Fruit fly (Drosophila melanogaster) whole organism, wandering third instar larva: Measurements from ENCODE around the gene CG6244.

ENCODE experiments used
- Abd-B ChIP-seq: fragments of >200 bp; optimal IDR thresholded peaks from 2 replicates; lab custom pipeline; 2017; ENCODE audit warnings: missing biosample characterization, missing genetic modification characterization
- CG32264 ChIP-seq: fragments of 200-800 bp; sonication (Bioruptor generic); optimal IDR thresholded peaks from 2 replicates; lab custom pipeline; 2016; ENCODE audit warnings: missing biosample characterization, missing genetic modification characterization
- CG9705 ChIP-seq: fragments of 200-800 bp; sonication (Bioruptor generic); optimal IDR thresholded peaks from 2 replicates; lab custom pipeline; 2018; ENCODE audit warnings: missing biosample characterization, mild to moderate bottlenecking, missing genetic modification characterization
- CrebA ChIP-seq: fragments of 200-800 bp; sonication (Bioruptor generic); optimal IDR thresholded peaks from 2 replicates; lab custom pipeline; 2016; ENCODE audit warnings: missing biosample characterization, mild to moderate bottlenecking, missing genetic modification characterization, borderline replicate concordance
- Dfd ChIP-seq: fragments of >200 bp; optimal IDR thresholded peaks from 2 replicates; lab custom pipeline; 2017; ENCODE audit warnings: missing biosample characterization, missing genetic modification characterization
- Dif ChIP-seq: fragments of 200-275, 200-300 bp; sonication (Bioruptor generic); optimal IDR thresholded peaks from 2 replicates; lab custom pipeline; 2018; ENCODE audit warnings: missing biosample characterization, missing genetic modification characterization; ENCODE audit not compliant: partially characterized antibody
- GATAd ChIP-seq: sonication (Bioruptor generic); optimal IDR thresholded peaks from 2 replicates; lab custom pipeline; 2016; ENCODE audit warnings: missing biosample characterization, missing genetic modification characterization
- HLH106 ChIP-seq: fragments of 200-800 bp; optimal IDR thresholded peaks from 3 replicates; lab custom pipeline; 2019; ENCODE audit warnings: missing biosample characterization, mild to moderate bottlenecking, missing genetic modification characterization, moderate library complexity
- Hnf4 ChIP-seq: fragments of 200-800 bp; sonication (Bioruptor generic); optimal IDR thresholded peaks from 2 replicates; lab custom pipeline; 2016; ENCODE audit warnings: missing biosample characterization, mild to moderate bottlenecking, missing genetic modification characterization
- Hr78 ChIP-seq: fragments of >200 bp; optimal IDR thresholded peaks from 2 replicates; lab custom pipeline; 2017; ENCODE audit warnings: missing biosample characterization, missing genetic modification characterization
- Hr83 ChIP-seq: fragments of 200-300 bp; sonication (Bioruptor generic); optimal IDR thresholded peaks from 2 replicates; lab custom pipeline; 2016; ENCODE audit warnings: missing biosample characterization, mild to moderate bottlenecking, missing genetic modification characterization, moderate library complexity; ENCODE audit not compliant: poor library complexity, severe bottlenecking
- Jra ChIP-seq: sonication (Bioruptor generic); optimal IDR thresholded peaks from 2 replicates; lab custom pipeline; 2016; ENCODE audit warnings: missing biosample characterization, missing genetic modification characterization
- Mio ChIP-seq: sonication (Bioruptor generic); optimal IDR thresholded peaks from 2 replicates; lab custom pipeline; 2016; ENCODE audit warnings: missing biosample characterization, missing genetic modification characterization
- Myc ChIP-seq: fragments of >200 bp; optimal IDR thresholded peaks from 2 replicates; lab custom pipeline; 2017
- N ChIP-seq: fragments of >200 bp; optimal IDR thresholded peaks from 2 replicates; lab custom pipeline; 2018; ENCODE audit warnings: missing biosample characterization, missing external identifiers, missing genetic modification characterization
- OdsH ChIP-seq: fragments of 200-800 bp; sonication (Bioruptor generic); optimal IDR thresholded peaks from 2 replicates; lab custom pipeline; 2016; ENCODE audit warnings: missing biosample characterization, mild to moderate bottlenecking, missing genetic modification characterization
- Rel ChIP-seq, 2 experiments: fragments of 200-800 bp; sonication (Bioruptor generic) in 1 of 2; optimal IDR thresholded peaks; 2 replicates in 1 of 2; 3 replicates in 1 of 2; lab custom pipeline; 2016 to 2019; ENCODE audit warnings: mild to moderate bottlenecking in 2 of 2, missing biosample characterization in 2 of 2, missing genetic modification characterization in 2 of 2, moderate library complexity in 1 of 2
- Sp1 ChIP-seq: fragments of 200-800 bp; sonication (Bioruptor generic); optimal IDR thresholded peaks from 3 replicates; lab custom pipeline; 2019; ENCODE audit warnings: missing biosample characterization, mild to moderate bottlenecking, missing genetic modification characterization, moderate library complexity
- Vsx2 ChIP-seq: fragments of 200-300, 225-300 bp; sonication (Bioruptor generic); optimal IDR thresholded peaks from 2 replicates; lab custom pipeline; 2018; ENCODE audit warnings: missing biosample characterization, missing genetic modification characterization; ENCODE audit not compliant: partially characterized antibody
- br ChIP-seq: fragments of 200-800 bp; sonication (Bioruptor generic); optimal IDR thresholded peaks from 2 replicates; lab custom pipeline; 2016; ENCODE audit warnings: missing biosample characterization, missing genetic modification characterization
- brk ChIP-seq: fragments of 200-800 bp; sonication (Bioruptor generic); optimal IDR thresholded peaks from 2 replicates; lab custom pipeline; 2016; ENCODE audit warnings: missing biosample characterization, mild to moderate bottlenecking, missing genetic modification characterization
- dl ChIP-seq, 2 experiments: fragments of 175-275, 200-275 bp in 1 of 2; fragments of 200-275 bp in 1 of 2; sonication (Bioruptor generic); optimal IDR thresholded peaks; lab custom pipeline; 2018; ENCODE audit warnings: mild to moderate bottlenecking in 2 of 2, missing biosample characterization in 2 of 2, missing genetic modification characterization in 2 of 2, moderate library complexity in 2 of 2; ENCODE audit not compliant: partially characterized antibody in 2 of 2, insufficient read depth in 1 of 2
- dmrt93B ChIP-seq: fragments of 200-800 bp; sonication (Bioruptor generic); optimal IDR thresholded peaks from 2 replicates; lab custom pipeline; 2018; ENCODE audit warnings: missing biosample characterization, mild to moderate bottlenecking, missing genetic modification characterization
- dsf ChIP-seq: sonication (Bioruptor generic); optimal IDR thresholded peaks from 2 replicates; lab custom pipeline; 2016; ENCODE audit warnings: missing biosample characterization, missing genetic modification characterization, borderline replicate concordance
- ey ChIP-seq: fragments of 200-800 bp; sonication (Bioruptor generic); optimal IDR thresholded peaks from 2 replicates; lab custom pipeline; 2016; ENCODE audit warnings: missing biosample characterization, missing genetic modification characterization
- foxo ChIP-seq, 2 experiments: fragments of 200-800 bp; sonication (Bioruptor generic); optimal IDR thresholded peaks; 2 replicates in 1 of 2; 3 replicates in 1 of 2; lab custom pipeline; 2016 to 2017; ENCODE audit warnings: missing biosample characterization in 2 of 2, missing genetic modification characterization in 2 of 2
- fru ChIP-seq: fragments of 200-800 bp; sonication (Bioruptor generic); optimal IDR thresholded peaks from 3 replicates; lab custom pipeline; 2016; ENCODE audit warnings: missing biosample characterization, mild to moderate bottlenecking, missing genetic modification characterization
- h ChIP-seq: fragments of 200-800 bp; sonication (Bioruptor generic); optimal IDR thresholded peaks from 3 replicates; lab custom pipeline; 2016; ENCODE audit warnings: missing biosample characterization, mild to moderate bottlenecking, missing genetic modification characterization
- jim ChIP-seq: fragments of 175-275, 200-325 bp; sonication (Bioruptor generic); optimal IDR thresholded peaks from 2 replicates; lab custom pipeline; 2016; ENCODE audit warnings: missing biosample characterization, mild to moderate bottlenecking, missing genetic modification characterization
- lola ChIP-seq: fragments of >200 bp; optimal IDR thresholded peaks from 2 replicates; lab custom pipeline; 2017; ENCODE audit warnings: missing biosample characterization, missing genetic modification characterization
- pan ChIP-seq: fragments of >200 bp; optimal IDR thresholded peaks from 2 replicates; lab custom pipeline; 2017
- psq ChIP-seq: fragments of 200-800 bp; sonication (Bioruptor generic); optimal IDR thresholded peaks from 3 replicates; lab custom pipeline; 2017; ENCODE audit warnings: missing biosample characterization, mild to moderate bottlenecking, missing genetic modification characterization, moderate library complexity
- rgr ChIP-seq: fragments of 200-800 bp; sonication (Bioruptor generic); optimal IDR thresholded peaks from 3 replicates; lab custom pipeline; 2016; ENCODE audit warnings: missing biosample characterization, mild to moderate bottlenecking, missing genetic modification characterization
- sage ChIP-seq: fragments of 200-800 bp; sonication (Bioruptor generic); optimal IDR thresholded peaks from 2 replicates; lab custom pipeline; 2016; ENCODE audit warnings: missing biosample characterization, mild to moderate bottlenecking, missing genetic modification characterization
- sv ChIP-seq: fragments of 200-800 bp; sonication (Bioruptor generic); optimal IDR thresholded peaks from 3 replicates; lab custom pipeline; 2016; ENCODE audit warnings: missing biosample characterization, missing genetic modification characterization
- tai ChIP-seq: sonication (Bioruptor generic); optimal IDR thresholded peaks from 2 replicates; lab custom pipeline; 2016; ENCODE audit warnings: missing biosample characterization, missing genetic modification characterization
- usp ChIP-seq: fragments of >200 bp; optimal IDR thresholded peaks from 2 replicates; lab custom pipeline; 2017; ENCODE audit warnings: missing biosample characterization, missing genetic modification characterization
- woc ChIP-seq: sonication (Bioruptor generic); optimal IDR thresholded peaks from 2 replicates; lab custom pipeline; 2016; ENCODE audit warnings: missing biosample characterization, mild to moderate bottlenecking, missing genetic modification characterization

The CG6244 gene

DNA sequence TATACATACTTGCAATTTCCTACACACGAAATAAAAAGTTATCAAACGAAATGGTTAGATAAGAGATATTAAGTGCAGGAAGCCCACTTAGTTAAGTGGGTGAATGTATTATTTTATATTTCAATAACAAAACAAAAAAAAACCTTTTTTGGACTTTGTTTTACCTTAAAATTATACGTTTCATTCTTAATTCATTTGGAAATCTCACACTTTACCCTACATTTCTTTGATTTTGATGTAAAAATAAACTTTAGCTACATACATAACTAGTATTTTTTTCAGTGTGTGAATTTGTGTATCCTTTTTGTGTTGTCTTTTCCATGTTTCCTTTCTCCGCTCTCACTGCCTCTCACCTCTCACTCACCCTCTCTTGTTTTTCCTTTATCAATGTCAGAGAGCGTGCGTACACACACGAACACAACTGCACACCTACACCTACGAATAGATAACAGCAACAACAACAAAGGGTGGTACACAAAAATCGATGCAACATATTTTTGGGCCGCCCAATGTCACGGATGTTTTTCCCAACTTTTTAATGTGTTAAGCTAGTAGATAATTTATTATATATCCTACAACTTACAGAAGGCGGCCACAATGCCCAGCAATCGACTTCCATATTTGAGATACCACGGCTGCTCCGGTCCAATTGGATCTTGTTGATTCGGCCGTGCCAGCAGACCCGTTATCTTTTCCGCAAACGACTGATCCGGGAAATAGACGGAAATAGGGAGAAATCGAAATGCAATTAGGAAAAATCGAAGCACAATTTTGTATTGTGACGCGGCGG, 7.4 kb downstream of the CG6244 start:
- TF ChIP-seq Jra (GFP tag; lab: Kevin White, UChicago) (peak; percentile 2), jim (GFP tag; lab: Kevin White, UChicago) (no peak), Myc (lab: Kevin White, UChicago) (no peak), h (GFP tag; lab: Kevin White, UChicago) (peak; percentile 89), CG32264 (GFP tag; lab: Kevin White, UChicago) (peak; percentile 45), sv (GFP tag; lab: Kevin White, UChicago) (peak; percentile 23), brk (GFP tag; lab: Kevin White, UChicago) (peak; percentile 89), Hr78 (GFP tag; lab: Kevin White, UChicago) (no peak), dl (GFP tag; optimal IDR thresholded peaks at IDR 0.05; lab: Kevin White, UChicago; ENCODE audit: insufficient read depth in 1 of 2, partially characterized antibody in 2 of 2) (peak in 1 of 2 experiments; percentile 75), Abd-B (GFP tag; lab: Kevin White, UChicago) (no peak), dsf (no peak), Vsx2 (GFP tag; lab: Kevin White, UChicago) (no peak), pan (no peak), HLH106 (tag; lab: Kevin White, UChicago) (peak; percentile 73), foxo (GFP tag; optimal IDR thresholded peaks at IDR 0.05; lab: Kevin White, UChicago) (peak in 1 of 2 experiments; percentile 93), Hr83 (GFP tag; lab: Kevin White, UChicago) (no peak), lola (no peak), Sp1 (GFP tag; lab: Kevin White, UChicago) (peak; percentile 83), CrebA (GFP tag; lab: Kevin White, UChicago) (no peak), tai (GFP tag; lab: Kevin White, UChicago) (peak; percentile 69), Mio (GFP tag; lab: Kevin White, UChicago) (no peak), ey (GFP tag; lab: Kevin White, UChicago) (peak; percentile 86), GATAd (GFP tag; lab: Kevin White, UChicago) (peak; percentile 64), Hnf4 (peak; percentile 79), sage (GFP tag; lab: Kevin White, UChicago) (peak; percentile 39), Dfd (GFP tag; lab: Kevin White, UChicago) (peak; percentile 76), Dif (GFP tag; lab: Kevin White, UChicago) (peak; percentile 69), usp (GFP tag; lab: Kevin White, UChicago) (no peak), psq (GFP tag; lab: Kevin White, UChicago) (peak; percentile 95), fru (GFP tag; lab: Kevin White, UChicago) (peak; percentile 90), rgr (peak; percentile 90), OdsH (GFP tag; lab: Kevin White, UChicago) (peak; percentile 90), dmrt93B (GFP tag; lab: Kevin White, UChicago) (no peak), Rel (GFP tag; optimal IDR thresholded peaks at IDR 0.05; lab: Kevin White, UChicago) (no peak), Rel (tag; optimal IDR thresholded peaks at IDR 0.05; lab: Kevin White, UChicago) (no peak), woc (GFP tag; lab: Kevin White, UChicago) (peak; percentile 69), CG9705 (peak; percentile 17), br (GFP tag; lab: Kevin White, UChicago) (peak; percentile 74), N (peak; percentile 6)

DNA sequence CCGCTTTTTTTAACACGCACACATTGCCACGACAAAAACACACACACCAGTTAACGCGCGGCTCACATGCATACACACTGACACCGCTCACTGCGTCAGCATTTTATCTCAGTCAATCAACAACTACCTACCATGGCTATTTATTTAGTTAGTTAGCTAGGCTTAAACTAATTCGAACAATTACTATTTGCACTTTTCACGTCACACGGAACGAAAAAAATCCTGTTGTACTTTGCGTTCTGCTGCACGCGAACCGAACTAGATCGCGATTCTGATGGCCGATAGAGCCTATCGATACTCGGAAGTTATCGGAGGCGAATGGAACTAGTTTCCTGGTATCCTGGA, 8.0 kb downstream of the CG6244 start, which contains the start of gene fwe:
TSS of gene fwe (minus strand) at position 268 of the 345 bp plus-strand sequence.
- TF ChIP-seq tai (GFP tag; lab: Kevin White, UChicago), result no peak
- no peak for TF ChIP-seq fru (GFP tag; lab: Kevin White, UChicago)
- no peak for TF ChIP-seq usp (GFP tag; lab: Kevin White, UChicago)
- no peak for TF ChIP-seq h (GFP tag; lab: Kevin White, UChicago)
- no peak for TF ChIP-seq Mio (GFP tag; lab: Kevin White, UChicago)
- no peak for TF ChIP-seq jim (GFP tag; lab: Kevin White, UChicago)
- no peak for TF ChIP-seq sv (GFP tag; lab: Kevin White, UChicago)
- no peak for TF ChIP-seq psq (GFP tag; lab: Kevin White, UChicago)
- no peak for TF ChIP-seq dmrt93B (GFP tag; lab: Kevin White, UChicago)
- TF ChIP-seq rgr, result no peak
- TF ChIP-seq, all 38 proteins: peak for 0
